Fruit fly (Drosophila melanogaster) whole organism, pupa: ENCODE results near the gene olf413.

Experiments
- CG34367 ChIP-seq: fragments of 200-800 bp; sonication (Bioruptor generic); optimal IDR thresholded peaks from 2 replicates; lab custom pipeline; 2018; ENCODE audit warnings: missing biosample characterization, mild to moderate bottlenecking, missing genetic modification characterization
- fd96Ca ChIP-seq: fragments of 200-800 bp; sonication (Bioruptor generic); IDR thresholded peaks from 3 replicates; pipeline ENCODE4 v1.3.6; 2022; ENCODE audit warnings: missing biosample characterization, missing genetic modification characterization

DNA sequence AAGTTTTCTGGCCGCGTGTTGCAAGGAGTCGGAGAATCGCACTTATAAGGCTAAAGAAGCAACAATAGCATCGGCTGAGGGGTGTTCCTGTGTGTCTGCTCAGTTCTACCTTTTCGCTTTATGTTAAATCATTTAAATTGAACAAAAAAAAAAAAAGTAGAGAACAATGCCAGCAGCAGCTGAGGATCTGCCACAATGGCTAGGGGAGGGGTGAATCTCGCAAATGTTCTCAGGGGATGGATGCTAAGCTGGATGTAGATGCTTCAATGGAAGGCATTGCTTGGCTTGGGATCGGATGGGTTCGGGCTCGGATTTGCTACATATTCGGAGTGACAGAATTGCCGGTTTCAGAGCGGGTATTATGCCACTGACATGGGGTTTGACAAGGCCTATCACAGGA, 11.8 kb downstream of the olf413 start:
- no peak for TF ChIP-seq CG34367 (tag; lab: Kevin White, UChicago)
- TF ChIP-seq fd96Ca (GFP tag; lab: Robert Waterston, UW), result no peak
